Fruit fly (Drosophila melanogaster) whole organism, embryonic: ENCODE results near the gene apolpp.

Source experiments
- Bgb ChIP-seq: fragments of 200-800 bp; sonication (Bioruptor generic); IDR thresholded peaks from 2 replicates; pipeline ENCODE4 v1.3.6; 2022; ENCODE audit warnings: missing biosample characterization, missing genetic modification characterization; ENCODE audit not compliant: partially characterized antibody
- CG11560 ChIP-seq: fragments of 200-800 bp; sonication (Bioruptor generic); IDR thresholded peaks from 3 replicates; pipeline ENCODE4 v1.3.6; 2022; ENCODE audit warnings: missing biosample characterization, missing genetic modification characterization
- CG1233 ChIP-seq: fragments of 200-800 bp; sonication (Bioruptor generic); optimal IDR thresholded peaks from 4 replicates; lab custom pipeline; 2018; ENCODE audit warnings: missing biosample characterization, mild to moderate bottlenecking, missing genetic modification characterization
- CG14014 ChIP-seq: fragments of 200-800 bp; sonication (Bioruptor generic); IDR thresholded peaks from 2 replicates; pipeline ENCODE4 v1.3.6; 2022; ENCODE audit warnings: missing biosample characterization, missing genetic modification characterization
- CG15601 ChIP-seq: fragments of 200-800 bp; sonication (Bioruptor generic); optimal IDR thresholded peaks from 3 replicates; lab custom pipeline; 2019; ENCODE audit warnings: missing biosample characterization, mild to moderate bottlenecking, missing genetic modification characterization, moderate library complexity
- CG1647 ChIP-seq: fragments of 200-800 bp; sonication (Bioruptor generic); optimal IDR thresholded peaks from 3 replicates; lab custom pipeline; 2016; ENCODE audit warnings: missing biosample characterization, missing genetic modification characterization
- CG18476 ChIP-seq: fragments of 200-800 bp; sonication (Bioruptor generic); optimal IDR thresholded peaks from 2 replicates; lab custom pipeline; 2016; ENCODE audit warnings: missing biosample characterization, mild to moderate bottlenecking, missing genetic modification characterization
- CG2120 ChIP-seq: fragments of 200-800 bp; sonication (Bioruptor generic); optimal IDR thresholded peaks from 3 replicates; lab custom pipeline; 2016; ENCODE audit warnings: missing biosample characterization, missing genetic modification characterization
- CG2875 ChIP-seq: fragments of 200-800 bp; sonication (Bioruptor generic); optimal IDR thresholded peaks from 2 replicates; lab custom pipeline; 2017; ENCODE audit warnings: missing biosample characterization, mild to moderate bottlenecking, missing genetic modification characterization, missing genetic modification reagents
- CG2889 ChIP-seq: fragments of 200-800 bp; sonication (Bioruptor generic); IDR thresholded peaks from 3 replicates; pipeline ENCODE4 v1.3.6; 2022; ENCODE audit warnings: missing biosample characterization, missing genetic modification characterization
- CG30431 ChIP-seq: fragments of 200-800 bp; sonication (Bioruptor generic); optimal IDR thresholded peaks from 2 replicates; lab custom pipeline; 2017; ENCODE audit warnings: missing biosample characterization, missing genetic modification characterization
- CG33557 ChIP-seq: fragments of 200-800 bp; sonication (Bioruptor generic); optimal IDR thresholded peaks from 2 replicates; lab custom pipeline; 2019; ENCODE audit warnings: missing biosample characterization, mild to moderate bottlenecking, missing genetic modification characterization, moderate library complexity
- CG34422 ChIP-seq: fragments of 200-800 bp; sonication (Bioruptor generic); IDR thresholded peaks from 3 replicates; pipeline ENCODE4 v1.3.6; 2022; ENCODE audit warnings: missing biosample characterization, missing genetic modification characterization
- CG3726 ChIP-seq: fragments of 200-800 bp; sonication (Bioruptor generic); IDR thresholded peaks from 3 replicates; pipeline ENCODE4, ENCODE4 v1.3.6; 2022; ENCODE audit warnings: missing biosample characterization, missing genetic modification characterization
- CG4730 ChIP-seq: fragments of 200-800 bp; sonication (Bioruptor generic); IDR thresholded peaks from 2 replicates; pipeline ENCODE4 v1.3.6; 2022; ENCODE audit warnings: missing biosample characterization, missing genetic modification characterization
- CG6683 ChIP-seq: fragments of 200-800 bp; sonication (Bioruptor generic); optimal IDR thresholded peaks from 2 replicates; lab custom pipeline; 2017; ENCODE audit warnings: missing biosample characterization, mild to moderate bottlenecking, missing genetic modification characterization, missing genetic modification reagents
- CG7357 ChIP-seq: fragments of 200-800 bp; sonication (Bioruptor generic); IDR thresholded peaks from 3 replicates; pipeline ENCODE4 v1.3.6; 2022; ENCODE audit warnings: missing biosample characterization, missing genetic modification characterization
- CG7556 ChIP-seq: fragments of 200-800 bp; sonication (Bioruptor generic); optimal IDR thresholded peaks from 2 replicates; lab custom pipeline; 2017; ENCODE audit warnings: missing biosample characterization, mild to moderate bottlenecking, missing genetic modification characterization
- CG8765 ChIP-seq: fragments of 200-800 bp; sonication (Bioruptor generic); IDR thresholded peaks from 2 replicates; pipeline ENCODE4 v1.3.6; 2022; ENCODE audit warnings: missing biosample characterization, missing genetic modification characterization
- CG9215 ChIP-seq: fragments of 200-800 bp; sonication (Bioruptor generic); IDR thresholded peaks from 2 replicates; pipeline ENCODE4 v1.3.6; 2022; ENCODE audit warnings: missing biosample characterization, missing genetic modification characterization
- CTCF ChIP-seq: fragments of 200-800 bp; sonication (Bioruptor generic); optimal IDR thresholded peaks from 2 replicates; lab custom pipeline; 2017; ENCODE audit warnings: missing biosample characterization, mild to moderate bottlenecking, missing genetic modification characterization, moderate library complexity
- D19B ChIP-seq: fragments of 200-800 bp; sonication (Bioruptor generic); optimal IDR thresholded peaks from 2 replicates; lab custom pipeline; 2017; ENCODE audit warnings: missing biosample characterization, mild to moderate bottlenecking, missing genetic modification characterization
- Elba2 ChIP-seq: fragments of 200-800 bp; sonication (Bioruptor generic); optimal IDR thresholded peaks from 3 replicates; lab custom pipeline; 2016; ENCODE audit warnings: missing biosample characterization, missing genetic modification characterization
- HLH3B ChIP-seq: fragments of 200-800 bp; sonication (Bioruptor generic); IDR thresholded peaks from 2 replicates; pipeline ENCODE4 v1.3.6; 2022; ENCODE audit warnings: missing biosample characterization, missing genetic modification characterization
- HLH54F ChIP-seq: fragments of 200-800 bp; sonication (Bioruptor generic); optimal IDR thresholded peaks from 3 replicates; lab custom pipeline; 2016; ENCODE audit warnings: missing biosample characterization, missing genetic modification characterization
- Mad ChIP-seq: fragments of 200-800 bp; sonication (Bioruptor generic); optimal IDR thresholded peaks from 2 replicates; lab custom pipeline; 2016; ENCODE audit warnings: missing biosample characterization, missing genetic modification characterization
- Med ChIP-seq: fragments of 200-800 bp; sonication (Bioruptor generic); peaks from one replicate; lab custom pipeline; 2016; ENCODE audit warnings: missing biosample characterization, missing genetic modification characterization, mild to moderate bottlenecking, inconsistent platforms, moderate library complexity
- Sin3A ChIP-seq: fragments of >200 bp; optimal IDR thresholded peaks from 2 replicates; lab custom pipeline; 2018
- Usf ChIP-seq: fragments of 200-800 bp; sonication (Bioruptor generic); optimal IDR thresholded peaks from 2 replicates; lab custom pipeline; 2017; ENCODE audit warnings: missing genotype, missing biosample characterization, missing genetic modification characterization
- Xrp1 ChIP-seq: fragments of 200-800 bp; sonication (Bioruptor generic); IDR thresholded peaks from 2 replicates; pipeline ENCODE4 v1.3.6; 2022; ENCODE audit warnings: missing biosample characterization, missing genetic modification characterization
- YL-1 ChIP-seq: fragments of 200-800 bp; sonication (Bioruptor generic); optimal IDR thresholded peaks from 3 replicates; lab custom pipeline; 2017; ENCODE audit warnings: missing biosample characterization, mild to moderate bottlenecking, missing genetic modification characterization
- cad ChIP-seq: fragments of >200 bp; optimal IDR thresholded peaks from 2 replicates; lab custom pipeline; 2017; ENCODE audit warnings: missing biosample characterization, missing genetic modification characterization
- cato ChIP-seq: fragments of 200-800 bp; sonication (Bioruptor generic); optimal IDR thresholded peaks from 2 replicates; lab custom pipeline; 2016; ENCODE audit warnings: missing biosample characterization, missing genetic modification characterization, borderline replicate concordance
- cg ChIP-seq: fragments of 200-800 bp; sonication (Bioruptor generic); optimal IDR thresholded peaks from 3 replicates; lab custom pipeline; 2019; ENCODE audit warnings: missing biosample characterization, mild to moderate bottlenecking, missing genetic modification characterization, moderate library complexity
- crol ChIP-seq: fragments of 200-800 bp; sonication (Bioruptor generic); IDR thresholded peaks from 2 replicates; pipeline ENCODE4 v1.3.6; 2022; ENCODE audit warnings: missing biosample characterization, missing genetic modification characterization
- dati ChIP-seq: fragments of 200-800 bp; sonication (Bioruptor generic); IDR thresholded peaks from 2 replicates; pipeline ENCODE4 v1.3.6; 2022; ENCODE audit warnings: missing biosample characterization, missing genetic modification characterization
- esg ChIP-seq: fragments of 200-800 bp; sonication (Bioruptor generic); conservative IDR thresholded peaks from 2 replicates; pipeline ENCODE4 v1.3.6; 2022; ENCODE audit warnings: missing biosample characterization, missing genetic modification characterization
- ftz-f1 ChIP-seq: fragments of 200-800 bp; sonication (Bioruptor generic); optimal IDR thresholded peaks from 2 replicates; lab custom pipeline; 2016; ENCODE audit warnings: missing biosample characterization, missing genetic modification characterization
- gt ChIP-seq: fragments of 200-800 bp; sonication (Bioruptor generic); IDR thresholded peaks from 2 replicates; pipeline ENCODE4 v1.3.6; 2022; ENCODE audit warnings: missing biosample characterization, missing genetic modification characterization
- hbn ChIP-seq: fragments of 200-800 bp; sonication (Bioruptor generic); IDR thresholded peaks from 2 replicates; pipeline ENCODE4 v1.3.6; 2022; ENCODE audit warnings: missing biosample characterization, missing genetic modification characterization; ENCODE audit not compliant: partially characterized antibody
- lbe ChIP-seq: fragments of 200-800 bp; sonication (Bioruptor generic); optimal IDR thresholded peaks from 2 replicates; lab custom pipeline; 2016; ENCODE audit warnings: missing biosample characterization, mild to moderate bottlenecking, missing genetic modification characterization
- mam ChIP-seq: fragments of 200-800 bp; sonication (Bioruptor generic); optimal IDR thresholded peaks from 3 replicates; lab custom pipeline; 2016; ENCODE audit warnings: missing biosample characterization, missing genetic modification characterization
- mld ChIP-seq: fragments of 200-800 bp; sonication (Bioruptor generic); IDR thresholded peaks from 3 replicates; pipeline ENCODE4 v1.3.6; 2022; ENCODE audit warnings: missing biosample characterization, missing genetic modification characterization; ENCODE audit not compliant: partially characterized antibody
- pb ChIP-seq: fragments of 200-800 bp; sonication (Bioruptor generic); optimal IDR thresholded peaks from 3 replicates; lab custom pipeline; 2016; ENCODE audit warnings: missing biosample characterization, missing genetic modification characterization
- pho ChIP-seq: fragments of 200-800 bp; sonication (Bioruptor generic); optimal IDR thresholded peaks from 2 replicates; lab custom pipeline; 2016; ENCODE audit warnings: missing biosample characterization, missing genetic modification characterization
- phol ChIP-seq: fragments of 200-800 bp; sonication (Bioruptor generic); optimal IDR thresholded peaks from 3 replicates; lab custom pipeline; 2018; ENCODE audit warnings: missing biosample characterization, mild to moderate bottlenecking, missing genetic modification characterization, moderate library complexity
- pros ChIP-seq: fragments of 200-800 bp; sonication (Bioruptor generic); optimal IDR thresholded peaks from 3 replicates; lab custom pipeline; 2019; ENCODE audit warnings: missing biosample characterization, mild to moderate bottlenecking, missing genetic modification characterization, moderate library complexity
- slbo ChIP-seq: fragments of 200-800 bp; sonication (Bioruptor generic); IDR thresholded peaks from 2 replicates; pipeline ENCODE4 v1.3.6; 2022; ENCODE audit warnings: missing biosample characterization, missing genetic modification characterization
- sqz ChIP-seq: fragments of 200-800 bp; sonication (Bioruptor generic); optimal IDR thresholded peaks from 3 replicates; lab custom pipeline; 2018; ENCODE audit warnings: missing biosample characterization, mild to moderate bottlenecking, missing genetic modification characterization
- stwl ChIP-seq: fragments of 200-800 bp; sonication (Bioruptor generic); optimal IDR thresholded peaks from 3 replicates; lab custom pipeline; 2018; ENCODE audit warnings: missing biosample characterization, mild to moderate bottlenecking, missing genetic modification characterization, moderate library complexity
- sug ChIP-seq: fragments of 200-800 bp; optimal IDR thresholded peaks from 2 replicates; lab custom pipeline; 2019; ENCODE audit warnings: missing biosample characterization, mild to moderate bottlenecking, missing genetic modification characterization, moderate library complexity
- tna ChIP-seq: fragments of 200-800 bp; sonication (Bioruptor generic); IDR thresholded peaks from 2 replicates; pipeline ENCODE4 v1.3.6; 2022; ENCODE audit warnings: missing biosample characterization, missing genetic modification characterization; ENCODE audit not compliant: partially characterized antibody
- wek ChIP-seq: fragments of 200-800 bp; sonication (Bioruptor generic); optimal IDR thresholded peaks from 3 replicates; lab custom pipeline; 2018; ENCODE audit warnings: missing biosample characterization, mild to moderate bottlenecking, missing genetic modification characterization, moderate library complexity

The apolpp gene

DNA sequence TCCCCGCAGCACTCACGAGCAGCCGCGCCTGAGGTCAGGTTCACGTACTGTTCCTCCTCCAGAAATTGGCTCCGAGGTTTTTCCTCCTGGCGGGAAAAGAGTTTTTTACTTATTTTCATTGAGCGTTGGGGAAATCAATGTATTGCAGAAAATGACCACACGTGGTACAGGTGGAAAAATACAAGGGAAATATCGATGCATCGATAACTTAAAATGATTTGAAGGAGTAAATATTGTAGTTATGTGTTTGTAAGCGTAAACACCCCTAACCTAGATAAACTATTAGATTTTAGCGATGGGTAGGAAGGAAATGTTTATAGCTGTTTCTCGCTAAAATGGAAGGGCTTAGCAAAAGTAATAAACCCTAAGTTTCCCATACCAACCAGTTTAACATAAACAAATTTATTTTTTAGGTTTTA, 30.1 kb upstream of the apolpp start (continued):
- TF ChIP-seq Bgb (GFP tag; lab: Robert Waterston, UW): peak; percentile 72
- TF ChIP-seq pb (GFP tag; lab: Kevin White, UChicago): no peak
- TF ChIP-seq hbn: peak; percentile 39; the same call in 1 of the 2 replicates
- TF ChIP-seq sqz (GFP tag; lab: Kevin White, UChicago): no peak
- no peak for TF ChIP-seq CG11560 (tag; lab: Robert Waterston, UW)
- no peak for TF ChIP-seq CG2875 (GFP tag; lab: Kevin White, UChicago)
- no peak for TF ChIP-seq ftz-f1 (GFP tag; lab: Kevin White, UChicago)
- TF ChIP-seq CG14014: no peak
- no peak for TF ChIP-seq gt (GFP tag; lab: Robert Waterston, UW)
- peak; percentile 52 for TF ChIP-seq mam (GFP tag; lab: Kevin White, UChicago)
- no peak for TF ChIP-seq CG8765 (GFP tag; lab: Robert Waterston, UW)
- TF ChIP-seq mld: peak; percentile 68; the same call in 1 of the 3 replicates
- no peak for TF ChIP-seq CG1647 (GFP tag; lab: Kevin White, UChicago)
- no peak for TF ChIP-seq Elba2 (GFP tag; lab: Kevin White, UChicago)
- TF ChIP-seq CG9215: no peak
- TF ChIP-seq HLH3B (GFP tag; lab: Robert Waterston, UW): 0 out of 2 replicates have a peak, but pooled peaks have one; percentile 24
- no peak for TF ChIP-seq CG2889 (GFP tag; lab: Robert Waterston, UW)
- no peak for TF ChIP-seq CG18476 (GFP tag; lab: Kevin White, UChicago)
- TF ChIP-seq CG15601: no peak
- TF ChIP-seq pros (GFP tag; lab: Kevin White, UChicago): no peak
- no peak for TF ChIP-seq stwl
- no peak for TF ChIP-seq Sin3A
- TF ChIP-seq lbe (GFP tag; lab: Kevin White, UChicago): no peak
- no peak for TF ChIP-seq CTCF (GFP tag; lab: Kevin White, UChicago)
- TF ChIP-seq Med (GFP tag; lab: Kevin White, UChicago): peak; percentile 35
- TF ChIP-seq cg: no peak
- peak; percentile 70; the same call in 1 of the 2 replicates for TF ChIP-seq slbo
- TF ChIP-seq CG7357: peak; percentile 93
- peak; percentile 49 for TF ChIP-seq CG2120
- TF ChIP-seq cad (GFP tag; lab: Kevin White, UChicago): no peak
- peak; percentile 28 for TF ChIP-seq sug (tag; lab: Kevin White, UChicago)
- TF ChIP-seq Mad (GFP tag; lab: Kevin White, UChicago): no peak
- no peak for TF ChIP-seq D19B (GFP tag; lab: Kevin White, UChicago)
- TF ChIP-seq CG4730 (GFP tag; lab: Robert Waterston, UW): no peak
- peak; percentile 54 for TF ChIP-seq phol (tag; lab: Kevin White, UChicago)
- TF ChIP-seq Xrp1 (GFP tag; lab: Robert Waterston, UW): no peak
- no peak for TF ChIP-seq pho (GFP tag; lab: Kevin White, UChicago)
- TF ChIP-seq CG1233 (GFP tag; lab: Kevin White, UChicago): no peak
- TF ChIP-seq CG7556 (GFP tag; lab: Kevin White, UChicago): no peak
- peak; percentile 51 for TF ChIP-seq YL-1 (GFP tag; lab: Kevin White, UChicago)
- no peak for TF ChIP-seq cato (GFP tag; lab: Kevin White, UChicago)
- TF ChIP-seq CG30431: no peak
- TF ChIP-seq Usf (GFP tag; lab: Kevin White, UChicago): peak; percentile 43
- no peak for TF ChIP-seq HLH54F (GFP tag; lab: Kevin White, UChicago)
- TF ChIP-seq CG33557 (GFP tag; lab: Kevin White, UChicago): peak; percentile 4
- TF ChIP-seq crol (GFP tag; lab: Robert Waterston, UW): no peak
- TF ChIP-seq tna (GFP tag; lab: Robert Waterston, UW): no peak
- TF ChIP-seq dati (GFP tag; lab: Robert Waterston, UW): no peak
- peak; percentile 92 for TF ChIP-seq wek (GFP tag; lab: Kevin White, UChicago)
- no peak for TF ChIP-seq CG3726 (GFP tag; lab: Robert Waterston, UW)
- no peak for TF ChIP-seq CG34422 (GFP tag; lab: Robert Waterston, UW)
- no peak for TF ChIP-seq CG6683 (GFP tag; lab: Kevin White, UChicago)
- TF ChIP-seq esg: no peak
